Worm (Caenorhabditis elegans) whole organism, mixed stage, embryonic: Measurements from ENCODE around the gene nlp-18.

Experiments used
- ces-1 ChIP-seq: fragments of 150-350 bp; optimal IDR thresholded peaks from 2 replicates; lab custom pipeline; 2014; ENCODE audit warnings: missing biosample characterization, missing genetic modification reagents, missing genetic modification characterization
- lin-13 ChIP-seq: fragments of 150-350 bp; optimal IDR thresholded peaks from 2 replicates; lab custom pipeline; 2014; ENCODE audit warnings: missing biosample characterization, missing genetic modification characterization

DNA sequence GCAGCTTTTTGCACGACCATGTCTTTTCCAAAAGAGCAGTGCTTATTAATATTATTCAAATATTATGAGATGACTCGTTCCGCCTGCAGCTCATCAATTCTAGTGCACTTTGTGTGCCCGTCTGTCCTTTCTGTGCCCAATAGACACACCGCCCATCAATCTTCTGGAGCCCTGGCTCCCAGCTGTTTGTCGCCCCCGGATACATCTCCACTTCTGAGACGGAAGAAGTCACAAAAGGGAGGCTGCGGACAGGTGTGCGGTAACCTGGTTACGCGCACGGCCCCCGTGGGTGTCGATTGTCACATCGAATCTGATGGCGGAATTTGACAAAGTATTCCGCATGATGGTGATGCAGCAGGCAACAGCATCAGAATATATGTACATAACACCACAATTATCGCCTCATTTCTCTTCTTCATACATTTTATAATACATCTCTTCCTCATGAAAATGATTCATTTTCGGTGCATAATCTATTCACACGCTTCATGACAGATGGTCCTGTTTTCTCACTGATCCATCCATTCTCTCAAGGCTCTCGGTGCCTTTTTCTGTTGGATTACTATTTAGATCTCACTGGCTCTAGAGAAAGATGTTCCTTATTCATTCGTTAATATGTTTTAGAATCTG is 43.6 kb downstream of the nlp-18 start:
- TF ChIP-seq ces-1 (GFP tag; lab: Kevin White, UChicago) (no peak), lin-13 (tag; lab: Kevin White, UChicago) (no peak)
